Worm (Caenorhabditis elegans) whole organism, L2 larva: ENCODE data around the gene E02A10.4.

Experiments used
- F13H6.1 ChIP-seq: sonication (generic microtip); optimal IDR thresholded peaks from 2 replicates; lab custom pipeline; 2016; ENCODE audit warnings: missing genetic modification characterization, missing compliant biosample characterization
- nhr-11 ChIP-seq: fragments of 150-350 bp; optimal IDR thresholded peaks from 2 replicates; lab custom pipeline; 2014; ENCODE audit warnings: missing biosample characterization, missing genetic modification characterization
- sma-9 ChIP-seq, 2 experiments: fragments of 150-350 bp in 1 of 2; sonication (generic microtip) in 1 of 2; optimal IDR thresholded peaks; 2 replicates each; lab custom pipeline; 2014 to 2016; ENCODE audit warnings: missing genetic modification characterization in 2 of 2, mild to moderate bottlenecking in 1 of 2, missing biosample characterization in 1 of 2, missing compliant biosample characterization in 1 of 2, missing genetic modification reagents in 1 of 2, moderate library complexity in 1 of 2
- snpc-4 ChIP-seq: fragments of 150-350 bp; optimal IDR thresholded peaks from 2 replicates; lab custom pipeline; 2014; ENCODE audit warnings: missing biosample characterization, missing genetic modification characterization
- unc-62 ChIP-seq: fragments of 150-350 bp; optimal IDR thresholded peaks from 2 replicates; lab custom pipeline; 2014; ENCODE audit warnings: missing biosample characterization, missing genetic modification reagents, missing genetic modification characterization

DNA sequence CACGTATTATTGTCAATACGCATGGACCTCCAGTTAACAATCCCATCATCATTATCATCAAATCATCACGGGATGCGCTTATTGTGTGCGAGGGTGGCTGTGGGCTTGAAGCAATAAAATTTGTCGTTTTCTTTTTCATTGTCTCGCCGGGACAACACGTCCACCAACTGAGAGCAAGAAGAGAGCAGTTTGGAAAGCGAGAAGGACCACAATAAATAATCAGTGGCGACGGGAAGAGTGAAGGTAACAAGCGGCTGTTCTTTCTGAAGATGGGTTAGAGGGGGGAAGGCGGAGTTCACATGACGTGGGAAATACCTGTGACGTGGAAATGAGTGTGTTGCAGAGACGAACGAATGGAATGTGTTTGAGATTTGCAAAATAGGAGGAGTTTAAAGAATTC is 49.0 kb downstream of the E02A10.4 start:
- TF ChIP-seq snpc-4 (tag; lab: Kevin White, UChicago) (no peak), sma-9 (GFP tag; optimal IDR thresholded peaks at IDR 0.05; lab: Kevin White, UChicago) (peak; percentile 77), sma-9 (tag; optimal IDR thresholded peaks at IDR 0.05; lab: Kevin White, UChicago) (no peak), nhr-11 (tag; lab: Kevin White, UChicago) (no peak), unc-62 (no peak), F13H6.1 (tag; lab: Kevin White, UChicago) (peak; percentile 88)
